Worm (Caenorhabditis elegans) whole organism, L4/young adult: ENCODE data around the gene mig-21.

Experiments used
- dao-5 ChIP-seq: sonication (generic microtip); optimal IDR thresholded peaks from 2 replicates; lab custom pipeline; 2016; ENCODE audit warnings: missing genotype, missing genetic modification characterization, moderate library complexity, missing compliant biosample characterization
- him-1 ChIP-seq: sonication (generic microtip); optimal IDR thresholded peaks from 2 replicates; lab custom pipeline; 2016; ENCODE audit warnings: missing genotype, missing genetic modification reagents, missing genetic modification characterization, missing compliant biosample characterization

DNA sequence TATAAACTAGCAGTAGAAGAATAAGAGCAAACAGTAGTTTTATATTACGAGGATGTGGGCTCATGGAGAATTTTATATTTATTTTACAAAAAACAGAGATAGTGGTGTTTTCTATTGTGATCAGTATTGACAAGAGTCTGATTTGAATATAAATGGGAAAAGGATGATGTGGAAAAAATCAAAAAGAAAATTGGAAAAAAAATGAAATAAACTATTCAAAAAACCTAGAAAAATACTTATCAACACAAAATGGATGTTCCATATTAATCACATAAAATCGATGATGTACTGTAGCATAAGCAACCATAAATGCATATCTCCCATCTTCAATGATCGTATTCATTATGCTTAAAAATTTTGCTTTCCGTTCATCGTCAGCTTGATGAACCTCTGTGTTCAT lies 8.7 kb upstream of the mig-21 start, which contains the start of gene C28H8.7:
- TF ChIP-seq dao-5 = no peak
- TF ChIP-seq him-1 (tag; lab: Kevin White, UChicago) = no peak
